Worm (Caenorhabditis elegans) whole organism, L1 larva: ENCODE measurements around the gene ZC513.14.

Source experiments
- egl-27 ChIP-seq, 2 experiments: fragments of 150-350 bp in 1 of 2; sonication (generic microtip); optimal IDR thresholded peaks; 3 replicates each; lab custom pipeline; 2017 to 2018; ENCODE audit warnings: missing biosample characterization in 2 of 2, missing genetic modification characterization in 2 of 2, missing genetic modification reagents in 2 of 2
- elt-2 ChIP-seq: sonication (generic microtip); optimal IDR thresholded peaks from 2 replicates; lab custom pipeline; 2016; ENCODE audit warnings: missing genetic modification characterization, mild to moderate bottlenecking, inconsistent platforms, missing compliant biosample characterization, missing genetic modification reagents
- fkh-10 ChIP-seq: sonication (generic microtip); optimal IDR thresholded peaks from 2 replicates; lab custom pipeline; 2017; ENCODE audit warnings: missing biosample characterization, missing genetic modification reagents, missing genetic modification characterization
- lin-13 ChIP-seq: fragments of 150-350 bp; optimal IDR thresholded peaks from 2 replicates; lab custom pipeline; 2014; ENCODE audit warnings: missing biosample characterization, missing genetic modification reagents, missing genetic modification characterization
- nhr-237 ChIP-seq: fragments of 150-350 bp; optimal IDR thresholded peaks from 2 replicates; lab custom pipeline; 2014; ENCODE audit warnings: missing biosample characterization, missing genetic modification characterization
- nhr-76 ChIP-seq: sonication (generic microtip); optimal IDR thresholded peaks from 2 replicates; lab custom pipeline; 2017; ENCODE audit warnings: missing biosample characterization, missing genetic modification characterization
- nhr-77 ChIP-seq: fragments of 150-350 bp; optimal IDR thresholded peaks from 2 replicates; lab custom pipeline; 2014; ENCODE audit warnings: missing biosample characterization, missing genetic modification characterization

DNA sequence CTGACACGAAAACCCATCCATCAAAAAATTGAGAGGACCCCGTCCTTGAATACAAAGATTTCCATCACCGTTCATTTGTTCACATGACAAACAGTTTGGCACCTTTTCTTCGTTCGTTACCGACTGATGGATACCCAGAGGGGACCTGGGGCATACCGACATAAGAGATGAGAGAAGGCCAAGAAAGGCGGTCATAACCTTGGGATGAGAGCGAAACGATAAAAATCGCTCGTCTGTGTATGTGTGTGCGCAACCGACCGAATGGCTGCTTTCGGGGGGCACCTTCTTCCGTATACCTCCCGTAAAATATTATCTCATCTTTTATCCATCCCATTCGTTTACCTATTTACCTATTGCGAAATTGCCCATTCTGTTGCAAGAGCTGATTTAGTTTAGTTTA lies 9.1 kb upstream of the ZC513.14 start:
- TF ChIP-seq nhr-77 (tag; lab: Kevin White, UChicago) (no peak), nhr-237 (no peak), lin-13 (GFP tag; lab: Kevin White, UChicago) (no peak), egl-27 (tag; optimal IDR thresholded peaks at IDR 0.05; lab: Kevin White, UChicago) (no peak), nhr-76 (tag; lab: Kevin White, UChicago) (no peak), fkh-10 (GFP tag; lab: Kevin White, UChicago) (no peak), elt-2 (tag; lab: Kevin White, UChicago) (no peak)
